Fruit fly (Drosophila melanogaster) S2 (cell line): ENCODE data around the gene CG15172.

Source experiments
- CG8478 ChIP-seq: fragments of >200 bp; optimal IDR thresholded peaks from 2 replicates; lab custom pipeline; 2018
- CTCF ChIP-seq, 2 experiments: fragments of >200 bp; optimal IDR thresholded peaks; 2 replicates each; lab custom pipeline; 2018

dm6 chr2L:18974063-18974779 lies 48.0 kb upstream of the CG15172 start, which contains the start of the genes L2HGDH and CG10431:
- no peak for TF ChIP-seq CG8478 (lab: Kevin White, UChicago)
- no peak for TF ChIP-seq CTCF (optimal IDR thresholded peaks at IDR 0.05; lab: Kevin White, UChicago)
